Fruit fly (Drosophila melanogaster): ENCODE measurements around the gene CG31140.
A peak's percentile ranks its signal among the peaks of the same experiment; 100 is the strongest.

dm6 chr3R:24027222-24027621, 64.2 kb downstream of the CG31140 start:
- TF ChIP-seq Dif (GFP tag; optimal IDR thresholded peaks at IDR 0.05; ENCODE audit: partially characterized antibody) (no peak), sv (GFP tag; optimal IDR thresholded peaks at IDR 0.05) (no peak), dl (GFP tag; optimal IDR thresholded peaks at IDR 0.05; ENCODE audit: insufficient read depth in 1 of 2, partially characterized antibody in 2 of 2) (no peak), Myc (optimal IDR thresholded peaks at IDR 0.05) (no peak), jim (GFP tag; optimal IDR thresholded peaks at IDR 0.05) (no peak), CG32264 (GFP tag; optimal IDR thresholded peaks at IDR 0.05) (no peak), psq (GFP tag; optimal IDR thresholded peaks at IDR 0.05) (no peak), dsf (GFP tag; optimal IDR thresholded peaks at IDR 0.05; ENCODE audit: borderline replicate concordance) (no peak), Rel (GFP tag; optimal IDR thresholded peaks at IDR 0.05) (no peak), Rel (tag; optimal IDR thresholded peaks at IDR 0.05) (peak; percentile 11), Mio (GFP tag; optimal IDR thresholded peaks at IDR 0.05) (no peak), usp (GFP tag; optimal IDR thresholded peaks at IDR 0.05) (no peak), GATAd (GFP tag; optimal IDR thresholded peaks at IDR 0.05) (no peak), br (GFP tag; optimal IDR thresholded peaks at IDR 0.05) (no peak), N (GFP tag; optimal IDR thresholded peaks at IDR 0.05) (no peak)
